Fruit fly (Drosophila melanogaster): ENCODE measurements around the gene Oga.

The Oga gene

DNA sequence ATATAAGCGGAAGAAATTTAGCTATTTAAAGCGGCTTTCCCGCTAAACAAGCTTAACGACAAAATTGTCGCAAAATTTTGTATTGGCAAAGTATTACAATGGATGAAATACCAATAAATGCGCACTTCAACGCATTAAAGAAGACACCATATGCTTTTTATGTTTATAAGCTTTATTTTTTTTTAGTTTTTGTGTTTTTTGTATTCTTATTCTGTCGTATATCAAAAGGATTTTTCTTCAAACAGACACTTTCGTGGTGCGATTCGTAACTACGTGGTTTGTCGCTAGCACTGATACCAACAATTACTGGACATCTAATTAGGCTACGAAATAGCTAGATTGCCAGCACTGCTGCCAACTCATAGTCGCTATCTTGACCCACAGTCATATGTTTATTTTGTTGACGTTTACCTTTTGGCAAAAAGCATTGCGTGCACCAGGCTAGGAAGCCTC is 4.2 kb upstream of the Oga start, which contains the start of gene Ddrgk1 (continued):
- TF ChIP-seq B-H1 (GFP tag; IDR thresholded peaks at IDR 0.05), result no peak
- peak; percentile 96 for TF ChIP-seq Sry-β (GFP tag; optimal IDR thresholded peaks at IDR 0.05)
- peak in 1 of 2 experiments; percentile 27 for TF ChIP-seq Pdp1 (GFP tag; optimal IDR thresholded peaks at IDR 0.05)
- TF ChIP-seq chif (GFP tag; optimal IDR thresholded peaks at IDR 0.05), result peak in 1 of 2 experiments; percentile 12
- no peak for TF ChIP-seq HLHmδ (GFP tag; optimal IDR thresholded peaks at IDR 0.05)
- no peak for TF ChIP-seq prd (optimal IDR thresholded peaks at IDR 0.05)
- TF ChIP-seq prd (GFP tag; IDR thresholded peaks at IDR 0.05), result peak; percentile 56; the same call in 2 of the 3 replicates
- peak; percentile 59; the same call in 1 of the 2 replicates for TF ChIP-seq Rfx (GFP tag; IDR thresholded peaks at IDR 0.05)
- peak; percentile 73 for TF ChIP-seq twi (tag; optimal IDR thresholded peaks at IDR 0.05)
- peak; percentile 13 to 26 for TF ChIP-seq dpn (GFP tag; optimal IDR thresholded peaks at IDR 0.05)
- TF ChIP-seq nmo (GFP tag; optimal IDR thresholded peaks at IDR 0.05), result peak; percentile 44
- peak; percentile 50 for TF ChIP-seq CG2120 (GFP tag; optimal IDR thresholded peaks at IDR 0.05)
- TF ChIP-seq CG4424 (GFP tag; optimal IDR thresholded peaks at IDR 0.05), result peak; percentile 30
- no peak for TF ChIP-seq Dref (GFP tag; IDR thresholded peaks at IDR 0.05)
- TF ChIP-seq CG5245 (GFP tag; optimal IDR thresholded peaks at IDR 0.05), result no peak
- TF ChIP-seq sug (tag; optimal IDR thresholded peaks at IDR 0.05), result peak; percentile 15
- TF ChIP-seq lola (GFP tag; optimal IDR thresholded peaks at IDR 0.05), result peak in 1 of 3 experiments; percentile 3
- TF ChIP-seq BEAF-32 (GFP tag; optimal IDR thresholded peaks at IDR 0.05), result peak; percentile 13
- TF ChIP-seq CG14965 (GFP tag; optimal IDR thresholded peaks at IDR 0.05; ENCODE audit: borderline replicate concordance), result no peak
- no peak for TF ChIP-seq bowl (GFP tag; IDR thresholded peaks at IDR 0.05)
- peak; percentile 59 for TF ChIP-seq Ets97D (GFP tag; optimal IDR thresholded peaks at IDR 0.05)
- no peak for TF ChIP-seq eve (GFP tag; optimal IDR thresholded peaks at IDR 0.05)
- TF ChIP-seq CG34376 (GFP tag; optimal IDR thresholded peaks at IDR 0.05), result peak; percentile 3
- peak; percentile 14 for TF ChIP-seq Sin3A (optimal IDR thresholded peaks at IDR 0.05)
- 0 out of 3 replicates have a peak, but pooled peaks have one; percentile 22 for TF ChIP-seq Aef1 (GFP tag; IDR thresholded peaks at IDR 0.05)
- peak; percentile 38 for TF ChIP-seq phol (tag; optimal IDR thresholded peaks at IDR 0.05)
- TF ChIP-seq slou (GFP tag; optimal IDR thresholded peaks at IDR 0.05), result no peak
- TF ChIP-seq jumu (GFP tag; optimal IDR thresholded peaks at IDR 0.05), result no peak
- peak; percentile 31; the same call in 1 of the 2 replicates for TF ChIP-seq Xrp1 (GFP tag; IDR thresholded peaks at IDR 0.05)
- TF ChIP-seq CHES-1-like (GFP tag; optimal IDR thresholded peaks at IDR 0.05), result peak; percentile 42
- peak; percentile 89 for TF ChIP-seq CG30020 (tag; optimal IDR thresholded peaks at IDR 0.05)
- TF ChIP-seq tgo (GFP tag; IDR thresholded peaks at IDR 0.05), result 0 out of 3 replicates have a peak, but pooled peaks have one; percentile 27
- peak; percentile 39 for TF ChIP-seq Hsf (GFP tag; optimal IDR thresholded peaks at IDR 0.05)
- peak; percentile 19 for TF ChIP-seq az2 (GFP tag; optimal IDR thresholded peaks at IDR 0.05)
- no peak for TF ChIP-seq Lhr (GFP tag; optimal IDR thresholded peaks at IDR 0.05)
- TF ChIP-seq CG13624 (GFP tag; optimal IDR thresholded peaks at IDR 0.05), result peak; percentile 30
- TF ChIP-seq CG18262 (tag; optimal IDR thresholded peaks at IDR 0.05), result peak; percentile 3
- no peak for TF ChIP-seq Blimp-1 (GFP tag; optimal IDR thresholded peaks at IDR 0.05)
- TF ChIP-seq CG32767 (GFP tag; IDR thresholded peaks at IDR 0.05), result peak; percentile 8; the same call in 1 of the 2 replicates
- TF ChIP-seq stc (GFP tag; IDR thresholded peaks at IDR 0.05), result 0 out of 2 replicates have a peak, but pooled peaks have one; percentile 31
- TF ChIP-seq CG8944 (GFP tag; optimal IDR thresholded peaks at IDR 0.05), result peak; percentile 1
- no peak for TF ChIP-seq CG3726 (GFP tag; IDR thresholded peaks at IDR 0.05)
- peak; percentile 99 for TF ChIP-seq CG1603 (tag; optimal IDR thresholded peaks at IDR 0.05)
- TF ChIP-seq wor (GFP tag; IDR thresholded peaks at IDR 0.05), result no peak
- TF ChIP-seq CG6813 (GFP tag; optimal IDR thresholded peaks at IDR 0.05), result no peak
- no peak for TF ChIP-seq Myb (GFP tag; optimal IDR thresholded peaks at IDR 0.05)
- peak; percentile 8 for TF ChIP-seq CG10654 (GFP tag; optimal IDR thresholded peaks at IDR 0.05)
- peak; percentile 46 for TF ChIP-seq CG12391 (tag; optimal IDR thresholded peaks at IDR 0.05)
- TF ChIP-seq CG15514 (GFP tag; optimal IDR thresholded peaks at IDR 0.05), result peak; percentile 52
- TF ChIP-seq ind (GFP tag; optimal IDR thresholded peaks at IDR 0.05), result peak; percentile 41
